Fruit fly (Drosophila melanogaster): Measurements from ENCODE around the gene myo.

dm6 chr4:670905-671419, 24.9 kb downstream of the myo start, which contains the start of gene CG11360:
- TF ChIP-seq psq (optimal IDR thresholded peaks at IDR 0.05) (no peak), Myc (optimal IDR thresholded peaks at IDR 0.05) (no peak), ttk (optimal IDR thresholded peaks at IDR 0.05) (no peak), h (optimal IDR thresholded peaks at IDR 0.05) (no peak), insv (optimal IDR thresholded peaks at IDR 0.05) (no peak), Sin3A (optimal IDR thresholded peaks at IDR 0.05) (no peak)
